Fruit fly (Drosophila melanogaster) whole organism, prepupa: Measurements from ENCODE around the gene CG17929.

ENCODE experiments used
- Blimp-1 ChIP-seq: fragments of 200-800 bp; sonication (Bioruptor generic); optimal IDR thresholded peaks from 3 replicates; lab custom pipeline; 2017; ENCODE audit warnings: missing biosample characterization, missing genetic modification characterization, mild to moderate bottlenecking, moderate library complexity, missing genetic modification reagents
- CG15336 ChIP-seq: fragments of 200-800 bp; sonication (Bioruptor generic); IDR thresholded peaks from 2 replicates; pipeline ENCODE4 v1.3.6; 2022; ENCODE audit warnings: missing biosample characterization, missing genetic modification characterization
- CG3919 ChIP-seq: fragments of 200-800 bp; sonication (Bioruptor generic); optimal IDR thresholded peaks from 3 replicates; lab custom pipeline; 2016; ENCODE audit warnings: missing biosample characterization, missing genetic modification characterization
- CG6854 ChIP-seq: fragments of 200-800 bp; sonication (Bioruptor generic); optimal IDR thresholded peaks from 2 replicates; lab custom pipeline; 2017; ENCODE audit warnings: missing biosample characterization, mild to moderate bottlenecking, missing genetic modification characterization
- CG7368 ChIP-seq: fragments of 200-800 bp; sonication (Bioruptor generic); optimal IDR thresholded peaks from 3 replicates; lab custom pipeline; 2016; ENCODE audit warnings: missing biosample characterization, missing genetic modification characterization
- Eip93F ChIP-seq: fragments of 200-800 bp; sonication (Bioruptor generic); optimal IDR thresholded peaks from 2 replicates; lab custom pipeline; 2016; ENCODE audit warnings: missing biosample characterization, mild to moderate bottlenecking, missing genetic modification characterization
- Ets21C ChIP-seq: fragments of 200-800 bp; sonication (Bioruptor generic); optimal IDR thresholded peaks from 3 replicates; lab custom pipeline; 2016; ENCODE audit warnings: missing biosample characterization, missing genetic modification characterization
- Hr39 ChIP-seq: fragments of 200-800 bp; sonication (Bioruptor generic); optimal IDR thresholded peaks from 2 replicates; lab custom pipeline; 2016; ENCODE audit warnings: missing biosample characterization, missing genetic modification characterization
- dac ChIP-seq: fragments of 200-800 bp; sonication (Bioruptor generic); optimal IDR thresholded peaks from 2 replicates; lab custom pipeline; 2017; ENCODE audit warnings: missing biosample characterization, mild to moderate bottlenecking, missing genetic modification characterization
- salr ChIP-seq, 2 experiments: fragments of 200-800 bp; sonication (Bioruptor generic); optimal IDR thresholded peaks; 3 replicates each; lab custom pipeline; 2016 to 2018; ENCODE audit warnings: missing biosample characterization in 2 of 2, missing genetic modification characterization in 2 of 2, mild to moderate bottlenecking in 1 of 2
- ss ChIP-seq, 2 experiments: fragments of 200-800 bp; sonication (Bioruptor generic); optimal IDR thresholded peaks; 2 replicates in 1 of 2; 3 replicates in 1 of 2; lab custom pipeline; 2017 to 2018; ENCODE audit warnings: mild to moderate bottlenecking in 2 of 2, missing biosample characterization in 2 of 2, missing genetic modification characterization in 2 of 2, moderate library complexity in 1 of 2
- vri ChIP-seq: fragments of 200-800 bp; sonication (Bioruptor generic); optimal IDR thresholded peaks from 3 replicates; lab custom pipeline; 2016; ENCODE audit warnings: missing biosample characterization, mild to moderate bottlenecking, missing genetic modification characterization

- no peak for TF ChIP-seq CG6854 (GFP tag; lab: Kevin White, UChicago)
- no peak for TF ChIP-seq CG15336 (GFP tag; lab: Robert Waterston, UW)
- no peak for TF ChIP-seq CG3919 (GFP tag; lab: Kevin White, UChicago)
- TF ChIP-seq dac (GFP tag; lab: Kevin White, UChicago), result no peak
- TF ChIP-seq Eip93F (GFP tag; lab: Kevin White, UChicago), result no peak
- TF ChIP-seq salr (GFP tag; optimal IDR thresholded peaks at IDR 0.05; lab: Kevin White, UChicago), result no peak
- TF ChIP-seq Blimp-1 (GFP tag; lab: Kevin White, UChicago), result no peak
- TF ChIP-seq vri, result no peak
- no peak for TF ChIP-seq ss (GFP tag; optimal IDR thresholded peaks at IDR 0.05; lab: Kevin White, UChicago)
- no peak for TF ChIP-seq Ets21C (GFP tag; lab: Kevin White, UChicago)
- no peak for TF ChIP-seq Hr39 (GFP tag; lab: Kevin White, UChicago)
- no peak for TF ChIP-seq CG7368 (GFP tag; lab: Kevin White, UChicago)
Observed at dm6 chr3R:16279382-16279932, 45.8 kb upstream of the CG17929 start.
